Worm (Caenorhabditis elegans) whole organism, young adult: Measurements from ENCODE around the gene hid-1.

Source experiments
- C17E4.6 ChIP-seq: fragments of 200-800 bp; sonication (Bioruptor generic); IDR thresholded peaks from 2 replicates; pipeline ENCODE4 v1.3.6; 2022; ENCODE audit warnings: missing genetic modification reagents, missing genetic modification characterization, missing compliant biosample characterization
- Y95B8A.8 ChIP-seq: fragments of 200-800 bp; sonication (Bioruptor generic); IDR thresholded peaks from 2 replicates; pipeline ENCODE4 v1.3.6; 2022; ENCODE audit warnings: missing genetic modification reagents, missing genetic modification characterization, missing compliant biosample characterization
- ZK185.1 ChIP-seq: sonication (generic microtip); optimal IDR thresholded peaks from 2 replicates; lab custom pipeline; 2016; ENCODE audit warnings: mild to moderate bottlenecking, missing genetic modification characterization, missing compliant biosample characterization; ENCODE audit not compliant: poor library complexity, severe bottlenecking
- atf-7 ChIP-seq: sonication (generic microtip); optimal IDR thresholded peaks from 2 replicates; lab custom pipeline; 2017; ENCODE audit warnings: mild to moderate bottlenecking, missing genetic modification characterization, missing compliant biosample characterization
- athp-1 ChIP-seq: sonication (generic microtip); optimal IDR thresholded peaks from 2 replicates; lab custom pipeline; 2017; ENCODE audit warnings: mild to moderate bottlenecking, missing genetic modification characterization, missing compliant biosample characterization
- attf-3 ChIP-seq: fragments of 200-800 bp; sonication (Bioruptor generic); conservative IDR thresholded peaks from 2 replicates; pipeline ENCODE4 v1.3.6; 2022; ENCODE audit warnings: missing genetic modification reagents, missing genetic modification characterization, missing compliant biosample characterization
- attf-5 ChIP-seq: fragments of 200-800 bp; sonication (Bioruptor generic); optimal IDR thresholded peaks from 2 replicates; lab custom pipeline; 2018; ENCODE audit warnings: mild to moderate bottlenecking, missing genetic modification characterization, missing compliant biosample characterization
- cebp-1 ChIP-seq, 2 experiments: fragments of 200-800 bp in 1 of 2; sonication (Bioruptor generic) in 1 of 2; sonication (generic microtip) in 1 of 2; IDR thresholded peaks in 1 of 2; optimal IDR thresholded peaks in 1 of 2; 2 replicates each; pipeline versions ENCODE4 v1.3.6 to Lab custom; 2017 to 2022; ENCODE audit warnings: missing compliant biosample characterization in 2 of 2, missing genetic modification characterization in 2 of 2, mild to moderate bottlenecking in 1 of 2, missing genetic modification reagents in 1 of 2, moderate library complexity in 1 of 2
- ceh-100 ChIP-seq: fragments of 200-800 bp; sonication (Bioruptor generic); IDR thresholded peaks from 2 replicates; pipeline ENCODE4 v1.3.6; 2022; ENCODE audit warnings: missing genetic modification reagents, missing genetic modification characterization, missing compliant biosample characterization
- ceh-79 ChIP-seq: sonication (generic microtip); optimal IDR thresholded peaks from 2 replicates; lab custom pipeline; 2017; ENCODE audit warnings: mild to moderate bottlenecking, missing genetic modification characterization, missing compliant biosample characterization
- dox-1 ChIP-seq: fragments of 200-800 bp; sonication (Bioruptor generic); IDR thresholded peaks from 2 replicates; pipeline ENCODE4 v1.3.6; 2022; ENCODE audit warnings: missing genetic modification reagents, missing genetic modification characterization, missing compliant biosample characterization
- ets-4 ChIP-seq: fragments of 200-800 bp; sonication (Bioruptor generic); optimal IDR thresholded peaks from 2 replicates; lab custom pipeline; 2018; ENCODE audit warnings: mild to moderate bottlenecking, missing genetic modification characterization, missing compliant biosample characterization
- lin-26 ChIP-seq: fragments of 200-800 bp; sonication (Bioruptor generic); IDR thresholded peaks from 2 replicates; pipeline ENCODE4 v1.3.6; 2022; ENCODE audit warnings: missing genetic modification reagents, missing genetic modification characterization, missing compliant biosample characterization
- nfyb-1 ChIP-seq: fragments of 200-800 bp; sonication (Bioruptor generic); IDR thresholded peaks from 2 replicates; pipeline ENCODE4 v1.3.6; 2022; ENCODE audit warnings: missing genetic modification reagents, missing genetic modification characterization, missing compliant biosample characterization
- nhr-27 ChIP-seq: fragments of 200-800 bp; sonication (Bioruptor generic); optimal IDR thresholded peaks from 2 replicates; lab custom pipeline; 2018; ENCODE audit warnings: mild to moderate bottlenecking, missing genetic modification characterization, moderate library complexity, missing compliant biosample characterization
- nhr-80 ChIP-seq: sonication (generic microtip); optimal IDR thresholded peaks from 2 replicates; lab custom pipeline; 2016; ENCODE audit warnings: missing genetic modification characterization, missing compliant biosample characterization
- nhr-90 ChIP-seq: sonication (generic microtip); optimal IDR thresholded peaks from 2 replicates; lab custom pipeline; 2016; ENCODE audit warnings: missing genotype, mild to moderate bottlenecking, missing genetic modification characterization, missing compliant biosample characterization
- pbrm-1 ChIP-seq: fragments of 200-800 bp; sonication (Bioruptor generic); IDR thresholded peaks from 2 replicates; pipeline ENCODE4 v1.3.6; 2022; ENCODE audit warnings: missing genetic modification reagents, missing genetic modification characterization, missing compliant biosample characterization
- repo-1 ChIP-seq: sonication (generic microtip); optimal IDR thresholded peaks from 2 replicates; lab custom pipeline; 2017; ENCODE audit warnings: mild to moderate bottlenecking, missing genetic modification characterization, missing compliant biosample characterization
- tbp1 ChIP-seq: fragments of 200-800 bp; sonication (Bioruptor generic); optimal IDR thresholded peaks from 2 replicates; lab custom pipeline; 2018; ENCODE audit warnings: mild to moderate bottlenecking, missing genetic modification characterization, missing compliant biosample characterization
- unc-62 ChIP-seq: fragments of 150-350 bp; optimal IDR thresholded peaks from 2 replicates; lab custom pipeline; 2014; ENCODE audit warnings: missing biosample characterization, missing genetic modification reagents, missing genetic modification characterization
- ztf-22 ChIP-seq: fragments of 200-800 bp; sonication (Bioruptor generic); optimal IDR thresholded peaks from 2 replicates; lab custom pipeline; 2018; ENCODE audit warnings: mild to moderate bottlenecking, missing genetic modification characterization, moderate library complexity, missing compliant biosample characterization
- ztf-25 ChIP-seq: fragments of 200-800 bp; sonication (Bioruptor generic); IDR thresholded peaks from 2 replicates; pipeline ENCODE4 v1.3.6; 2022; ENCODE audit warnings: missing genetic modification reagents, missing genetic modification characterization, missing compliant biosample characterization

Gene hid-1

ce11 chrX:2541003-2541521 lies 52.2 kb downstream of the hid-1 start, which contains the start of gene F52H2.3:
Gene F52H2.3 (minus strand): TSS chrX:2541053.
- TF ChIP-seq atf-7 (tag; lab: Kevin White, UChicago), result peak; percentile 17
- no peak for TF ChIP-seq pbrm-1 (GFP tag; lab: Robert Waterston, UW)
- no peak for TF ChIP-seq cebp-1 (GFP tag; IDR thresholded peaks at IDR 0.05; lab: Robert Waterston, UW)
- peak; percentile 16 for TF ChIP-seq cebp-1 (tag; optimal IDR thresholded peaks at IDR 0.05; lab: Kevin White, UChicago)
- 0 out of 2 replicates have a peak, but pooled peaks have one; percentile 46 for TF ChIP-seq nfyb-1
- TF ChIP-seq athp-1 (tag; lab: Kevin White, UChicago), result no peak
- peak; percentile 87 for TF ChIP-seq nhr-80 (tag; lab: Kevin White, UChicago)

- TF ChIP-seq tbp1 (GFP tag; lab: Kevin White, UChicago) (peak; percentile 2), ztf-22 (GFP tag; lab: Kevin White, UChicago) (no peak), ceh-100 (GFP tag; lab: Robert Waterston, UW) (no peak), repo-1 (tag; lab: Kevin White, UChicago) (no peak), dox-1 (peak; percentile 64), Y95B8A.8 (GFP tag; lab: Robert Waterston, UW) (0 out of 2 replicates have a peak, but pooled peaks have one; percentile 23), nhr-90 (tag; lab: Kevin White, UChicago) (peak; percentile 15), C17E4.6 (GFP tag; lab: Robert Waterston, UW) (no peak), attf-3 (GFP tag; lab: Robert Waterston, UW) (no peak), cebp-1 (GFP tag; IDR thresholded peaks at IDR 0.05; lab: Robert Waterston, UW) (no peak), cebp-1 (tag; optimal IDR thresholded peaks at IDR 0.05; lab: Kevin White, UChicago) (peak; percentile 24), ets-4 (GFP tag; lab: Kevin White, UChicago) (peak; percentile 82), ceh-79 (tag; lab: Kevin White, UChicago) (no peak), ZK185.1 (tag; lab: Kevin White, UChicago) (no peak), lin-26 (no peak), attf-5 (GFP tag; lab: Kevin White, UChicago) (no peak), ztf-25 (GFP tag; lab: Robert Waterston, UW) (no peak), unc-62 (GFP tag; lab: Kevin White, UChicago) (no peak), nhr-80 (tag; lab: Kevin White, UChicago) (peak; percentile 93), nhr-27 (tag; lab: Kevin White, UChicago) (no peak)
Observed at ce11 chrX:2543353-2543752, 54.5 kb downstream of the hid-1 start.
